Worm (Caenorhabditis elegans): ENCODE data around the gene ttr-30.

DNA sequence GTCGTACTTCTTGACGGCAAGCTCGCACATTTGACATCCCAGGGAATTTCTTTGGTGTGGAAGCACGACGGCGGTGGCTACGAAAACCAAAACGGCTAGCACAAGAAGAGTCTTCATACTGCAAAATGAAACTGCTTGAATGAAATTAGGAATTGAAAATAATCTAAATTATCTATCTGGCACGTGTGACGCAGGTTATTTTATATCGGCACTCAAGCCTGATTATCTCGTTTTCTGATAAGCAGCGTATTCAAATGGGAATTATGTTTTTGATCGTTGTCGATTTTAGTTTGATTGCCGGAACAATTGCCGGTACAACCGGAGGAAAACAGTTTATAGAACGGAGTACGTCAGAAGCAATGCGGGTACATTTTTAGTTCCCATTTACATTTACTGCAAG is 12.1 kb upstream of the ttr-30 start, which contains the start of gene spp-4:
- TF ChIP-seq him-1 (tag; optimal IDR thresholded peaks at IDR 0.05), result no peak
- no peak for TF ChIP-seq dao-5 (tag; optimal IDR thresholded peaks at IDR 0.05)
- TF ChIP-seq W03F9.2 (tag; optimal IDR thresholded peaks at IDR 0.05), result no peak

All from whole organism, L4/young adult.